Worm (Caenorhabditis elegans): Measurements from ENCODE around the gene zchc-1A.

Gene zchc-1A

DNA sequence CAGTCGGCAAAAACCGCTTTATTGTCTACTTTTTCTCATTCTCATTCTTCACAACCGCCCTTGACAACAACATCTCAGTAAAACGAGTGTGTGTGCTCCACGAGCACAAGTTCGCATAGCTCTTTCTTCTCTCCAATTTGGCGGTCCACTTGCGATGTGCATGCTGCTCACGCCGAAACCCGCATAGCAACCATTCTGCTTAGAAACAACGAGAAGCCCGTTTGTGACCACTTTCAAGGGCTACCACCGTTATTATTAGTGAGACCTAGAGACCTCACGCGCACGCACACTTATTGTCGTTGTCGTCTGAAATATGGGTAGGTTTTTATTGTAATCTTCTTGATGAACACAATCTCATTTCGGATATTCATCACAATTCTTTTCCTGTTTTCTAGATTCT, at the start of gene zchc-1A:
Gene zchc-1A, plus strand, starts transcription at position 114 of the 400 bp plus-strand sequence.
- TF ChIP-seq eyg-1 (tag; optimal IDR thresholded peaks at IDR 0.05) (no peak), unc-42 (tag; optimal IDR thresholded peaks at IDR 0.05) (no peak), nhr-232 (tag; optimal IDR thresholded peaks at IDR 0.05) (no peak), nfya-1 (tag; optimal IDR thresholded peaks at IDR 0.05) (no peak), C38D4.7 (GFP tag; optimal IDR thresholded peaks at IDR 0.05) (no peak), gmeb-2 (tag; optimal IDR thresholded peaks at IDR 0.05) (no peak), ttx-3 (tag; optimal IDR thresholded peaks at IDR 0.05) (no peak), unc-3 (GFP tag; conservative IDR thresholded peaks at IDR 0.05) (no peak), unc-3 (tag; optimal IDR thresholded peaks at IDR 0.05) (no peak), hlh-30 (tag; optimal IDR thresholded peaks at IDR 0.05; ENCODE audit: insufficient read depth) (no peak), pqm-1 (tag; optimal IDR thresholded peaks at IDR 0.05) (no peak), elt-4 (tag; optimal IDR thresholded peaks at IDR 0.05) (no peak), F13H6.1 (tag; optimal IDR thresholded peaks at IDR 0.05) (no peak), hlh-8 (tag; optimal IDR thresholded peaks at IDR 0.05) (no peak), mec-3 (tag; optimal IDR thresholded peaks at IDR 0.05; ENCODE audit: borderline replicate concordance) (no peak), C08G9.2 (tag; optimal IDR thresholded peaks at IDR 0.05) (no peak)

ce11 chrX:5129447-5129846, 44.7 kb upstream of the zchc-1A start:
- TF ChIP-seq ceh-31 (tag; optimal IDR thresholded peaks at IDR 0.05) (peak; percentile 43), unc-42 (tag; optimal IDR thresholded peaks at IDR 0.05) (peak; percentile 100), ceh-30 (tag; optimal IDR thresholded peaks at IDR 0.05) (no peak)

DNA sequence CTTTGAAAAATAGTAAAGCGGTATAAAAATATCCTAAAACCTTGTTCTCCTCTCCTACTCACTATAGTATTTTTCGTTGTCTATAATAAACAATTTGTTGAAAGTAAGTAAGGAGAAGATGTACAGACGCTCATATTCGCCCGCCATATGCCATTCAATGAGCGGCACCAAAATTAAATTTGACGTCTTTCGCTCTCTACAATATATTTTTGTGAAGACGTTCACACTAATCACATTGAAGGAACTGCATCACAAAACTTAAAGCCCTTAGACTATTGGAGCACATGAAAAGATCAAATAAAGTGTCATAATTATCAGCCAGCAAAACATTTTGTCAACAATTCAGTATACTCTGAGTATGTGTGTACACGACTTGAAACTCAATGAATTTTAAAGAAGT, 42.4 kb upstream of the zchc-1A start:
- TF ChIP-seq pag-3 (tag; optimal IDR thresholded peaks at IDR 0.05; ENCODE audit: borderline replicate concordance) (no peak), unc-42 (tag; optimal IDR thresholded peaks at IDR 0.05) (peak; percentile 80)

DNA sequence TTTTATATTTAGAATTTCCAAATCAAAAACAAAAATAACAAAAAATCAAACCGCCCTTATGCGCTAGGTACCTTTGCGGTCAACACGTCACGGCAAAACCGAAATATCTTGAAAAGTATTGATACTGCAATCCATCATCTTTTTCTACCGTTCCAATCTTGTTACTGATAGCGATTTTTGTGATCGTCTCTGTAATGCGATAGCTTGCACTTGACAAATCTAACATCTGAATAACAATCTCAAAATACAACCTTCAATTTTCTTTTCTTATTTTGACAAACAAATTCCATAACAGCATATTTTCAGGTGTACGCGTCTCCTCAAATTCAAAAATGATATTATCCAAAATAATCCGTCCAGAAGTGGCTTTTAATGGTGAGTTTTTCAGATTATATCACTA, 40.2 kb upstream of the zchc-1A start, which contains the start of gene tbc-7:
Gene tbc-7, plus strand, starts transcription at position 301 of the 400 bp plus-strand sequence.
- TF ChIP-seq ceh-2 (tag; optimal IDR thresholded peaks at IDR 0.05) = no peak
- no peak for TF ChIP-seq pha-4 (tag; optimal IDR thresholded peaks at IDR 0.05)
- TF ChIP-seq fax-1 (tag; optimal IDR thresholded peaks at IDR 0.05) = no peak
- TF ChIP-seq ceh-34 (tag; optimal IDR thresholded peaks at IDR 0.05) = no peak
- no peak for TF ChIP-seq pha-2 (tag; optimal IDR thresholded peaks at IDR 0.05)
- TF ChIP-seq pros-1 (tag; optimal IDR thresholded peaks at IDR 0.05) = no peak
- no peak for TF ChIP-seq mec-3 (tag; optimal IDR thresholded peaks at IDR 0.05; ENCODE audit: borderline replicate concordance)
- no peak for TF ChIP-seq che-1 (tag; optimal IDR thresholded peaks at IDR 0.05)
- TF ChIP-seq ceh-48 (tag; optimal IDR thresholded peaks at IDR 0.05) = no peak
- no peak for TF ChIP-seq lin-11 (tag; optimal IDR thresholded peaks at IDR 0.05)
- no peak for TF ChIP-seq ahr-1 (tag; optimal IDR thresholded peaks at IDR 0.05)

- no peak for TF ChIP-seq che-1 (tag; optimal IDR thresholded peaks at IDR 0.05)
Measured at ce11 chrX:5135548-5135947, 38.6 kb upstream of the zchc-1A start.

DNA sequence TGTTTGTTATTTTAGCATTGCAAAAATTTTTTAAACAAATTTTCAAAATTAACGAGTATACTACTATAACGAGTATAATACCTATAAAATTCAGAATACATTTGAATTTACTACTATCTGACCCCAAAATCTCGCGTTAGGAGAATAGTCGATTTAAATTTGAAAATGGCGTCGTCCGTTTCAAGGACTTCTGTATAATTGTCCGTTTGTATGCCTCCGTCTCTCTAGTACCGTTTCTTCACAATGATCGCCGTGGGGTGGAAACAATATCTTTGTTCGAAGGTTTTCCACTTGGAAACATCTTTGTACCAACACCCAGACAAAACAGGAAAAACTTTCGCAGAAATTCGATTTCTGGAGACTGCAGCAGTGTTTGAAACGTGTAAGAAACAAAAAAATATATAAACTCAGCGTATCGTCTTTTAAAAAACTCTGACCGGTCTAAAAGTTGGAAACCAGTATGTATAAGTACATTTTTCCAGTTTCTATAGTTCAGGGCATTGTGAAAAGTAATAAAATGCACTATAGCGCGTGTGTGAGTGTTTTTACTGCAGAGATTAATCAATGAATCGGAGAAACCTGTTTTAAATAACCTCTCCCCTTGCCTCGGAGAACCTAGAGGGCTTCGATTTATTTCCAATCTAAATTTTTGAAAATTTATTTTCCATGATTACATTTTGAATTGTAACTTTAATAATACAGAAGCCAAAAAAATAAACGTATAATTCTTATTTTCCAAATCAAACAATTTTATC, 36.3 kb upstream of the zchc-1A start:
- TF ChIP-seq pha-2 (tag; optimal IDR thresholded peaks at IDR 0.05) (no peak), unc-86 (tag; optimal IDR thresholded peaks at IDR 0.05) (no peak), ceh-31 (tag; optimal IDR thresholded peaks at IDR 0.05) (no peak), mec-3 (tag; optimal IDR thresholded peaks at IDR 0.05; ENCODE audit: borderline replicate concordance) (no peak), ceh-2 (tag; optimal IDR thresholded peaks at IDR 0.05) (no peak), ceh-45 (GFP tag; IDR thresholded peaks at IDR 0.05) (no peak), ceh-30 (tag; optimal IDR thresholded peaks at IDR 0.05) (no peak)

Data from whole organism, late embryonic.